Fruit fly (Drosophila melanogaster): ENCODE results near the gene CG9072.
A peak's percentile ranks its signal among the peaks of the same experiment; 100 is the strongest.

dm6 chrX:15076606-15077005 is 19.2 kb downstream of the CG9072 start:
- no peak for TF ChIP-seq CG34406 (GFP tag; optimal IDR thresholded peaks at IDR 0.05)
- TF ChIP-seq CG6792 (GFP tag; optimal IDR thresholded peaks at IDR 0.05), result no peak
- no peak for TF ChIP-seq CG4318 (GFP tag; optimal IDR thresholded peaks at IDR 0.05)
- no peak for TF ChIP-seq acj6 (GFP tag; optimal IDR thresholded peaks at IDR 0.05)
- no peak for TF ChIP-seq CG6163 (GFP tag; IDR thresholded peaks at IDR 0.05)
- TF ChIP-seq ss (GFP tag; optimal IDR thresholded peaks at IDR 0.05), result no peak
- TF ChIP-seq dsx (GFP tag; optimal IDR thresholded peaks at IDR 0.05; ENCODE audit: poor library complexity, severe bottlenecking), result no peak
- peak; percentile 28; the same call in 1 of the 2 replicates for TF ChIP-seq CG15336 (GFP tag; IDR thresholded peaks at IDR 0.05)
- TF ChIP-seq pdm3 (GFP tag; optimal IDR thresholded peaks at IDR 0.05), result no peak
- TF ChIP-seq spab (GFP tag; optimal IDR thresholded peaks at IDR 0.05), result no peak
